Fruit fly (Drosophila melanogaster): ENCODE data around the gene Best1.
A peak's percentile ranks its signal among the peaks of the same experiment; 100 is the strongest.

Gene Best1

dm6 chr3R:10168483-10169064 lies 1.7 kb downstream of the Best1 start (continued):
- peak in 1 of 2 experiments; percentile 16 for TF ChIP-seq Pdp1 (GFP tag; optimal IDR thresholded peaks at IDR 0.05)
- peak; percentile 25 for TF ChIP-seq pho (GFP tag; optimal IDR thresholded peaks at IDR 0.05)
- peak; percentile 40 for TF ChIP-seq CG15696 (tag; optimal IDR thresholded peaks at IDR 0.05)
- TF ChIP-seq scrt (GFP tag; optimal IDR thresholded peaks at IDR 0.05) = no peak
- TF ChIP-seq hb (GFP tag; IDR thresholded peaks at IDR 0.05; ENCODE audit: partially characterized antibody) = no peak
- no peak for TF ChIP-seq CG15073 (GFP tag; optimal IDR thresholded peaks at IDR 0.05)
- TF ChIP-seq CG13123 (GFP tag; optimal IDR thresholded peaks at IDR 0.05) = peak; percentile 38
- peak; percentile 28 for TF ChIP-seq NfI (GFP tag; optimal IDR thresholded peaks at IDR 0.05)
- TF ChIP-seq bcd (GFP tag; optimal IDR thresholded peaks at IDR 0.05) = peak; percentile 15
- peak; percentile 6 for TF ChIP-seq CG13296 (GFP tag; optimal IDR thresholded peaks at IDR 0.05)
- peak; percentile 29 for TF ChIP-seq CG30403 (GFP tag; optimal IDR thresholded peaks at IDR 0.05)
- peak; percentile 33 for TF ChIP-seq CG10366 (GFP tag; IDR thresholded peaks at IDR 0.05)
- TF ChIP-seq chm (GFP tag; IDR thresholded peaks at IDR 0.05) = no peak
- 0 out of 2 replicates have a peak, but pooled peaks have one; percentile 9 for TF ChIP-seq Drgx (GFP tag; IDR thresholded peaks at IDR 0.05)
- TF ChIP-seq slp2 (GFP tag; optimal IDR thresholded peaks at IDR 0.05) = no peak
- no peak for TF ChIP-seq CG18764 (GFP tag; optimal IDR thresholded peaks at IDR 0.05)
- peak; percentile 27 for TF ChIP-seq Myb (GFP tag; optimal IDR thresholded peaks at IDR 0.05)
- peak; percentile 38 for TF ChIP-seq CG17359 (tag; optimal IDR thresholded peaks at IDR 0.05)
- peak; percentile 37 for TF ChIP-seq CG32532 (GFP tag; IDR thresholded peaks at IDR 0.05)
- TF ChIP-seq CG4854 (GFP tag; optimal IDR thresholded peaks at IDR 0.05) = peak; percentile 16
- no peak for TF ChIP-seq Doc2 (GFP tag; IDR thresholded peaks at IDR 0.05)
- peak; percentile 62 for TF ChIP-seq gro (GFP tag; optimal IDR thresholded peaks at IDR 0.05)
- peak; percentile 19 for TF ChIP-seq Hsf (GFP tag; optimal IDR thresholded peaks at IDR 0.05)
- peak; percentile 12 for TF ChIP-seq Dek (tag; optimal IDR thresholded peaks at IDR 0.05)
- TF ChIP-seq luna (GFP tag; optimal IDR thresholded peaks at IDR 0.05) = peak; percentile 42
- peak; percentile 6 for TF ChIP-seq CG12071 (GFP tag; optimal IDR thresholded peaks at IDR 0.05)
- TF ChIP-seq tin (GFP tag; optimal IDR thresholded peaks at IDR 0.05) = no peak
- no peak for TF ChIP-seq vfl (GFP tag; optimal IDR thresholded peaks at IDR 0.05)
- TF ChIP-seq jing (GFP tag; optimal IDR thresholded peaks at IDR 0.05) = no peak
- TF ChIP-seq org-1 (GFP tag; optimal IDR thresholded peaks at IDR 0.05) = peak; percentile 5
- TF ChIP-seq CG11695 (GFP tag; IDR thresholded peaks at IDR 0.05) = peak; percentile 52; the same call in 1 of the 3 replicates
- TF ChIP-seq tap (tag; optimal IDR thresholded peaks at IDR 0.05) = peak; percentile 24
- no peak for TF ChIP-seq eve (GFP tag; optimal IDR thresholded peaks at IDR 0.05)
- TF ChIP-seq Chrac-16 (GFP tag; optimal IDR thresholded peaks at IDR 0.05) = peak; percentile 4
- peak; percentile 36 for TF ChIP-seq CG7839 (tag; optimal IDR thresholded peaks at IDR 0.05)
- TF ChIP-seq Xbp1 (GFP tag; optimal IDR thresholded peaks at IDR 0.05) = peak; percentile 44
- TF ChIP-seq lab (GFP tag; optimal IDR thresholded peaks at IDR 0.05) = peak; percentile 45
- no peak for TF ChIP-seq CG18476 (GFP tag; optimal IDR thresholded peaks at IDR 0.05)
- TF ChIP-seq CG17328 (GFP tag; IDR thresholded peaks at IDR 0.05) = peak; percentile 18; the same call in 1 of the 2 replicates
- TF ChIP-seq Trl (optimal IDR thresholded peaks at IDR 0.05) = no peak
- TF ChIP-seq Trl (GFP tag; optimal IDR thresholded peaks at IDR 0.05) = peak; percentile 34
- no peak for TF ChIP-seq dan (GFP tag; IDR thresholded peaks at IDR 0.05)
- TF ChIP-seq dpn (GFP tag; optimal IDR thresholded peaks at IDR 0.05) = peak in 1 of 2 experiments; percentile 39
- no peak for TF ChIP-seq CG4328 (GFP tag; optimal IDR thresholded peaks at IDR 0.05)
- TF ChIP-seq nerfin-2 (GFP tag; IDR thresholded peaks at IDR 0.05; ENCODE audit: partially characterized antibody) = no peak
- TF ChIP-seq CG8281 (tag; optimal IDR thresholded peaks at IDR 0.05) = peak; percentile 25
- TF ChIP-seq CG10543 (GFP tag; optimal IDR thresholded peaks at IDR 0.05) = peak; percentile 16
- no peak for TF ChIP-seq dysf (GFP tag; IDR thresholded peaks at IDR 0.05)
- TF ChIP-seq bsh (GFP tag; optimal IDR thresholded peaks at IDR 0.05) = peak in 1 of 2 experiments; percentile 63
- TF ChIP-seq CG2889 (GFP tag; IDR thresholded peaks at IDR 0.05) = peak; percentile 25; the same call in 1 of the 3 replicates
